Fruit fly (Drosophila melanogaster) whole organism, wandering third instar larva: ENCODE measurements around the gene CG11555.

Experiments used
- Abd-B ChIP-seq: fragments of >200 bp; optimal IDR thresholded peaks from 2 replicates; lab custom pipeline; 2017; ENCODE audit warnings: missing biosample characterization, missing genetic modification characterization
- CG32264 ChIP-seq: fragments of 200-800 bp; sonication (Bioruptor generic); optimal IDR thresholded peaks from 2 replicates; lab custom pipeline; 2016; ENCODE audit warnings: missing biosample characterization, missing genetic modification characterization
- CG9705 ChIP-seq: fragments of 200-800 bp; sonication (Bioruptor generic); optimal IDR thresholded peaks from 2 replicates; lab custom pipeline; 2018; ENCODE audit warnings: missing biosample characterization, mild to moderate bottlenecking, missing genetic modification characterization
- CrebA ChIP-seq: fragments of 200-800 bp; sonication (Bioruptor generic); optimal IDR thresholded peaks from 2 replicates; lab custom pipeline; 2016; ENCODE audit warnings: missing biosample characterization, mild to moderate bottlenecking, missing genetic modification characterization, borderline replicate concordance
- Dfd ChIP-seq: fragments of >200 bp; optimal IDR thresholded peaks from 2 replicates; lab custom pipeline; 2017; ENCODE audit warnings: missing biosample characterization, missing genetic modification characterization
- Dif ChIP-seq: fragments of 200-275, 200-300 bp; sonication (Bioruptor generic); optimal IDR thresholded peaks from 2 replicates; lab custom pipeline; 2018; ENCODE audit warnings: missing biosample characterization, missing genetic modification characterization; ENCODE audit not compliant: partially characterized antibody
- GATAd ChIP-seq: sonication (Bioruptor generic); optimal IDR thresholded peaks from 2 replicates; lab custom pipeline; 2016; ENCODE audit warnings: missing biosample characterization, missing genetic modification characterization
- HLH106 ChIP-seq: fragments of 200-800 bp; optimal IDR thresholded peaks from 3 replicates; lab custom pipeline; 2019; ENCODE audit warnings: missing biosample characterization, mild to moderate bottlenecking, missing genetic modification characterization, moderate library complexity
- Hnf4 ChIP-seq: fragments of 200-800 bp; sonication (Bioruptor generic); optimal IDR thresholded peaks from 2 replicates; lab custom pipeline; 2016; ENCODE audit warnings: missing biosample characterization, mild to moderate bottlenecking, missing genetic modification characterization
- Hr83 ChIP-seq: fragments of 200-300 bp; sonication (Bioruptor generic); optimal IDR thresholded peaks from 2 replicates; lab custom pipeline; 2016; ENCODE audit warnings: missing biosample characterization, mild to moderate bottlenecking, missing genetic modification characterization, moderate library complexity; ENCODE audit not compliant: poor library complexity, severe bottlenecking
- Jra ChIP-seq: sonication (Bioruptor generic); optimal IDR thresholded peaks from 2 replicates; lab custom pipeline; 2016; ENCODE audit warnings: missing biosample characterization, missing genetic modification characterization
- Mio ChIP-seq: sonication (Bioruptor generic); optimal IDR thresholded peaks from 2 replicates; lab custom pipeline; 2016; ENCODE audit warnings: missing biosample characterization, missing genetic modification characterization
- OdsH ChIP-seq: fragments of 200-800 bp; sonication (Bioruptor generic); optimal IDR thresholded peaks from 2 replicates; lab custom pipeline; 2016; ENCODE audit warnings: missing biosample characterization, mild to moderate bottlenecking, missing genetic modification characterization
- Rel ChIP-seq, 2 experiments: fragments of 200-800 bp; sonication (Bioruptor generic) in 1 of 2; optimal IDR thresholded peaks; 2 replicates in 1 of 2; 3 replicates in 1 of 2; lab custom pipeline; 2016 to 2019; ENCODE audit warnings: mild to moderate bottlenecking in 2 of 2, missing biosample characterization in 2 of 2, missing genetic modification characterization in 2 of 2, moderate library complexity in 1 of 2
- Sp1 ChIP-seq: fragments of 200-800 bp; sonication (Bioruptor generic); optimal IDR thresholded peaks from 3 replicates; lab custom pipeline; 2019; ENCODE audit warnings: missing biosample characterization, mild to moderate bottlenecking, missing genetic modification characterization, moderate library complexity
- Vsx2 ChIP-seq: fragments of 200-300, 225-300 bp; sonication (Bioruptor generic); optimal IDR thresholded peaks from 2 replicates; lab custom pipeline; 2018; ENCODE audit warnings: missing biosample characterization, missing genetic modification characterization; ENCODE audit not compliant: partially characterized antibody
- br ChIP-seq: fragments of 200-800 bp; sonication (Bioruptor generic); optimal IDR thresholded peaks from 2 replicates; lab custom pipeline; 2016; ENCODE audit warnings: missing biosample characterization, missing genetic modification characterization
- brk ChIP-seq: fragments of 200-800 bp; sonication (Bioruptor generic); optimal IDR thresholded peaks from 2 replicates; lab custom pipeline; 2016; ENCODE audit warnings: missing biosample characterization, mild to moderate bottlenecking, missing genetic modification characterization
- dmrt93B ChIP-seq: fragments of 200-800 bp; sonication (Bioruptor generic); optimal IDR thresholded peaks from 2 replicates; lab custom pipeline; 2018; ENCODE audit warnings: missing biosample characterization, mild to moderate bottlenecking, missing genetic modification characterization
- dsf ChIP-seq: sonication (Bioruptor generic); optimal IDR thresholded peaks from 2 replicates; lab custom pipeline; 2016; ENCODE audit warnings: missing biosample characterization, missing genetic modification characterization, borderline replicate concordance
- ey ChIP-seq: fragments of 200-800 bp; sonication (Bioruptor generic); optimal IDR thresholded peaks from 2 replicates; lab custom pipeline; 2016; ENCODE audit warnings: missing biosample characterization, missing genetic modification characterization
- foxo ChIP-seq, 2 experiments: fragments of 200-800 bp; sonication (Bioruptor generic); optimal IDR thresholded peaks; 2 replicates in 1 of 2; 3 replicates in 1 of 2; lab custom pipeline; 2016 to 2017; ENCODE audit warnings: missing biosample characterization in 2 of 2, missing genetic modification characterization in 2 of 2
- h ChIP-seq: fragments of 200-800 bp; sonication (Bioruptor generic); optimal IDR thresholded peaks from 3 replicates; lab custom pipeline; 2016; ENCODE audit warnings: missing biosample characterization, mild to moderate bottlenecking, missing genetic modification characterization
- jim ChIP-seq: fragments of 175-275, 200-325 bp; sonication (Bioruptor generic); optimal IDR thresholded peaks from 2 replicates; lab custom pipeline; 2016; ENCODE audit warnings: missing biosample characterization, mild to moderate bottlenecking, missing genetic modification characterization
- pan ChIP-seq: fragments of >200 bp; optimal IDR thresholded peaks from 2 replicates; lab custom pipeline; 2017
- rgr ChIP-seq: fragments of 200-800 bp; sonication (Bioruptor generic); optimal IDR thresholded peaks from 3 replicates; lab custom pipeline; 2016; ENCODE audit warnings: missing biosample characterization, mild to moderate bottlenecking, missing genetic modification characterization
- sage ChIP-seq: fragments of 200-800 bp; sonication (Bioruptor generic); optimal IDR thresholded peaks from 2 replicates; lab custom pipeline; 2016; ENCODE audit warnings: missing biosample characterization, mild to moderate bottlenecking, missing genetic modification characterization
- usp ChIP-seq: fragments of >200 bp; optimal IDR thresholded peaks from 2 replicates; lab custom pipeline; 2017; ENCODE audit warnings: missing biosample characterization, missing genetic modification characterization
- woc ChIP-seq: sonication (Bioruptor generic); optimal IDR thresholded peaks from 2 replicates; lab custom pipeline; 2016; ENCODE audit warnings: missing biosample characterization, mild to moderate bottlenecking, missing genetic modification characterization

Gene CG11555

DNA sequence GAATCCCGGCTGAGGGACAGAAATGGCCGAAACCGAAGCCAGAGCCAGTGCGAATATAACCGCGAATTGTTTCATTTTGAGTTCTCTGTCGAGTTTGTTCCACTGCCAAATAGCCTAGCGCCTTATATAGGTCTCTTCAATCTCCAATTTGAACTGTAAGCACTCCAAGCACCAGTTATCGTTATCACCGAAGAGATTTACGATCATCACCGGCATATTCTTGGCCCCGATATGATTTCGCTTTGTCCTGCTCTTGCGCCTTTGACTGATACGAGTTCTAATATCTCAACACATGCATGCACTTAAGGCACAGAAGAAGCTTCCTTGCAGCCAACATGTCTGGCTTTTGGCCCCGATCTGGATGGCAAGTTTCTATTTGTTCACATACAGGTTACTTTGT is 45.5 kb downstream of the CG11555 start, which contains the start of gene CG11912:
Gene CG11912, minus strand, starts transcription at position 101 of the 400 bp plus-strand sequence.
- TF ChIP-seq Dif (GFP tag; lab: Kevin White, UChicago) (no peak), Rel (GFP tag; optimal IDR thresholded peaks at IDR 0.05; lab: Kevin White, UChicago) (no peak), Rel (tag; optimal IDR thresholded peaks at IDR 0.05; lab: Kevin White, UChicago) (peak; percentile 85), ey (no peak), woc (GFP tag; lab: Kevin White, UChicago) (no peak), Hnf4 (no peak), foxo (GFP tag; optimal IDR thresholded peaks at IDR 0.05; lab: Kevin White, UChicago) (no peak), Sp1 (no peak)

DNA sequence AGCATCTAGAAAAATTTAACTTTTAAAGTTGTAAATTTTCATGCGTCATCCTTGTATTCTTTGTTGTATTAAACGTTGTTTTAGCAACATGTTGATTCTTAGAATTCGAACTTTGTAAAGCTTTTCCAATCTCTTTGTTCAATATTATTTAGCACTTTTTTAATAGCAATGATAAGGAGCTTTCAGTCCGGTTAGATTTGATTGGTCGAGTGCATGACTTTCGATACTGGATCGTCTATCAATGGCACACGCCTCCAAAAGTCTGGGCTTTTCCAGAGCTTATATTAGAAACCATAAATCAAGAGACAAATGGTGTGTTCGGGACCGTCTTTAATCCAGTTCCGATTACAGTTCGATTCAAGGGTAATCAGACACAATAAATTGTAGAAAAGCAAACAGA is 46.1 kb downstream of the CG11555 start:
- TF ChIP-seq Vsx2 (GFP tag; lab: Kevin White, UChicago) (no peak), Rel (GFP tag; optimal IDR thresholded peaks at IDR 0.05; lab: Kevin White, UChicago) (no peak), Rel (tag; optimal IDR thresholded peaks at IDR 0.05; lab: Kevin White, UChicago) (no peak), Mio (no peak), GATAd (GFP tag; lab: Kevin White, UChicago) (no peak), sage (no peak), Dif (GFP tag; lab: Kevin White, UChicago) (no peak), dmrt93B (no peak), Abd-B (GFP tag; lab: Kevin White, UChicago) (no peak), CG9705 (no peak)

dm6 chr2L:321148-321547 is 47.5 kb downstream of the CG11555 start, which contains the start of gene CG11911:
Gene CG11911, minus strand, starts transcription at chr2L:321248.
- TF ChIP-seq brk (GFP tag; lab: Kevin White, UChicago): no peak
- no peak for TF ChIP-seq Abd-B (GFP tag; lab: Kevin White, UChicago)
- TF ChIP-seq Dfd (GFP tag; lab: Kevin White, UChicago): no peak
- TF ChIP-seq CrebA (GFP tag; lab: Kevin White, UChicago): no peak

DNA sequence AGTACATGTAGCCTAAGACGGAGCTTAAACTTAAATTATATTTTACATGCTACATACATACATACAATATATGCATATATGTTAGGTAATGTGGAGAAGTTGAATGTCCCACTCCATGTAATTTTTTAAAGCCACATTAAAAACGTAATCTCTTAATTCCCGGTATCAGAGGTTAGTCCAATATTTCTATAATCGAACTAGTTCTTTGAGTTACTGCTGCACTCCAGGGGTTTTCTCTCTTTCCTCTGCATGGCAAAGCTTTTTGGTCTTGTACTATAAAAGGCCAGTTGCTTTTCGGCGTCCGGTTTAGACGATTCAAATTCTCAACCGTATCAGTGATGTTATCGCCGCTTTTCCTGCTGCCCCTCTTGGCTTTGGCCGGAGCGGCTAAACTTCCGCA is 48.2 kb downstream of the CG11555 start, which contains the start of gene CG33127:
Gene CG33127, plus strand, starts transcription at position 309 of the 400 bp plus-strand sequence.
- TF ChIP-seq Dfd (GFP tag; lab: Kevin White, UChicago): no peak
- TF ChIP-seq HLH106 (tag; lab: Kevin White, UChicago): no peak
- no peak for TF ChIP-seq Sp1
- no peak for TF ChIP-seq br (GFP tag; lab: Kevin White, UChicago)
- no peak for TF ChIP-seq Mio
- no peak for TF ChIP-seq CrebA (GFP tag; lab: Kevin White, UChicago)
- no peak for TF ChIP-seq dsf
- TF ChIP-seq rgr: no peak
- no peak for TF ChIP-seq Vsx2 (GFP tag; lab: Kevin White, UChicago)
- TF ChIP-seq Abd-B (GFP tag; lab: Kevin White, UChicago): no peak
- TF ChIP-seq usp (GFP tag; lab: Kevin White, UChicago): no peak
- TF ChIP-seq Hr83: no peak
- no peak for TF ChIP-seq jim

- TF ChIP-seq brk (GFP tag; lab: Kevin White, UChicago) (no peak), Dif (GFP tag; lab: Kevin White, UChicago) (no peak), Hnf4 (no peak), pan (no peak), h (GFP tag; lab: Kevin White, UChicago) (no peak), woc (GFP tag; lab: Kevin White, UChicago) (no peak), Dfd (GFP tag; lab: Kevin White, UChicago) (no peak), sage (no peak), CG32264 (GFP tag; lab: Kevin White, UChicago) (no peak), HLH106 (tag; lab: Kevin White, UChicago) (no peak), Rel (GFP tag; optimal IDR thresholded peaks at IDR 0.05; lab: Kevin White, UChicago) (no peak), Rel (tag; optimal IDR thresholded peaks at IDR 0.05; lab: Kevin White, UChicago) (no peak), Sp1 (no peak), OdsH (no peak), Jra (no peak)
Measured at dm6 chr2L:322915-323314, 49.3 kb downstream of the CG11555 start.
